Worm (Caenorhabditis elegans) whole organism, L4/young adult: ENCODE data around the gene rmd-1.

Source experiments
- W03F9.2 ChIP-seq: fragments of 150-350 bp; optimal IDR thresholded peaks from 2 replicates; lab custom pipeline; 2014; ENCODE audit warnings: missing biosample characterization, missing genetic modification characterization
- dao-5 ChIP-seq: sonication (generic microtip); optimal IDR thresholded peaks from 2 replicates; lab custom pipeline; 2016; ENCODE audit warnings: missing genotype, missing genetic modification characterization, moderate library complexity, missing compliant biosample characterization
- him-1 ChIP-seq: sonication (generic microtip); optimal IDR thresholded peaks from 2 replicates; lab custom pipeline; 2016; ENCODE audit warnings: missing genotype, missing genetic modification reagents, missing genetic modification characterization, missing compliant biosample characterization

DNA sequence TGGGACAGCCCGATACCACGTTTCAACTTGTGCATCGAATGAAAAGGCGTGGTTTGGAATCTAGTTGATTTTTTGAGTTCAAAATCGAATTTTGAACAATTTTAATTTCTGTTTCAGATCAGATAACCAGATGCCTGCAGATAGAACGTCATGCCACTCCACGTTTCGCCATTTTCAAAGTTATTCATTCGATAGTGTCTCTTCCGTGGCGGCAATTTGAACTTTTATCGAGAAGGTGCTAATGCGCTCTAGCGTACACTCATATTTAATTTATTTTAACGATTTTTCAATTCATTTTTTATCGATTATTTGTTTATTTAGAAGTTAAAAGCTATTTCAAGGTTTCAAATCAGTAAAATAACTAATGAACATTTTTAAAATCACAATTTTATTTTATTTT is 17.0 kb downstream of the rmd-1 start:
- TF ChIP-seq him-1 (tag; lab: Kevin White, UChicago) (no peak), W03F9.2 (no peak), dao-5 (tag; lab: Kevin White, UChicago) (no peak)
